Fruit fly (Drosophila melanogaster): ENCODE measurements around the gene snz.
A peak's percentile ranks its signal among the peaks of the same experiment; 100 is the strongest.

snz gene

DNA sequence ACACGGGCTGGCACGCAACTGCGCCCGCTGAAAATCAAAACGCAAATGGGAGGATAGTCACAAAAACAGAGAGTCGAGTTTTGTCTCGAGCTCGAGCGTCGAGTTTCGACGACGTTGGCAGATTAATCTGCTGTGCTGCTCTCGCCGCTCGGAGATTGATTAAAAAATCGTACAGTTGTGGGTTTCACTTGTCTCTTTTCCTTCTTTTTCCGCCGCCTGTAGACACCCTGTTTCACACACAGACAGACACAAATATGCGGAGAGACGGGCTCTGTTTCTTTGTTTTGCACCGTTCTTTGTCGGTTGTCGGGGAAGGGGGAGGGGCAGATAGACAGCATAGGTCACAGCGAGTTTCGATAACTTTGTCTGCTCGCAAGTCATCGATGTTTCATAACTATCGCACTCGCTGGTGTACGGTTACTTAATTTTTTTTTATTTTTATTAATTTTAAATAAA, 35.0 kb downstream of the snz start, which contains the start of gene orion:
TSS of gene orion (minus strand) at position 51 of the 456 bp plus-strand sequence.
- TF ChIP-seq OdsH (GFP tag; optimal IDR thresholded peaks at IDR 0.05) (no peak), br (GFP tag; optimal IDR thresholded peaks at IDR 0.05) (peak; percentile 2), jim (GFP tag; optimal IDR thresholded peaks at IDR 0.05) (peak; percentile 60), foxo (GFP tag; optimal IDR thresholded peaks at IDR 0.05) (no peak), Sp1 (GFP tag; optimal IDR thresholded peaks at IDR 0.05) (no peak), dl (GFP tag; optimal IDR thresholded peaks at IDR 0.05; ENCODE audit: insufficient read depth in 1 of 2, partially characterized antibody in 2 of 2) (peak; percentile 45 to 53), psq (GFP tag; optimal IDR thresholded peaks at IDR 0.05) (peak; percentile 58), Dif (GFP tag; optimal IDR thresholded peaks at IDR 0.05; ENCODE audit: partially characterized antibody) (peak; percentile 90), Vsx2 (GFP tag; optimal IDR thresholded peaks at IDR 0.05; ENCODE audit: partially characterized antibody) (peak; percentile 94), tai (GFP tag; optimal IDR thresholded peaks at IDR 0.05) (no peak), Rel (GFP tag; optimal IDR thresholded peaks at IDR 0.05) (no peak), Rel (tag; optimal IDR thresholded peaks at IDR 0.05) (peak; percentile 69)

DNA sequence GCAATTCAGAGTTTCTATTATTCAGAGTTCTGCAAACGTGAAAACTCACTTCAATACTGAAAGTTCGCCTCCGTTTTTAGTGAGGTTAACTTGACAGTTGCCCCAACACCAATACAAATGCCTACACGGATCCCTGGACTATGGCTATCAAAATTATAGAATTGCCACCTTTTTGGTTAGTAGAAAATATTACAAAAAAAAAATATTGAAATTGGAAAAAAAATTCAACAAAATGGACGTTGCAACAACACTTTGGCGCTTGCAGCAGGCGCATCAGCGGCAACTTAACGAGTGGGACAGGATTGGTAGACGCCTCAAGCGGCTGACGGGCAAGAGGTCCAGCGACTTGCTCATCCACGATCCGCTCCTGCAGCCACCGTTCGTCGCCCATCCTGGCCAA, 44.0 kb downstream of the snz start, which contains the start of the genes CG15332 and CG15330:
TSS of gene CG15332 (minus strand) at position 101 of the 400 bp plus-strand sequence.
TSS of gene CG15330 (plus strand) at position 175 of the 400 bp plus-strand sequence.
- TF ChIP-seq dl (GFP tag; optimal IDR thresholded peaks at IDR 0.05; ENCODE audit: insufficient read depth in 1 of 2, partially characterized antibody in 2 of 2) (no peak), foxo (GFP tag; optimal IDR thresholded peaks at IDR 0.05) (no peak), ey (GFP tag; optimal IDR thresholded peaks at IDR 0.05) (no peak), tai (GFP tag; optimal IDR thresholded peaks at IDR 0.05) (no peak), sv (GFP tag; optimal IDR thresholded peaks at IDR 0.05) (no peak), sage (GFP tag; optimal IDR thresholded peaks at IDR 0.05) (no peak), HLH106 (tag; optimal IDR thresholded peaks at IDR 0.05) (no peak), Myc (optimal IDR thresholded peaks at IDR 0.05) (no peak), br (GFP tag; optimal IDR thresholded peaks at IDR 0.05) (no peak), fru (GFP tag; optimal IDR thresholded peaks at IDR 0.05) (no peak), Rel (GFP tag; optimal IDR thresholded peaks at IDR 0.05) (no peak), Rel (tag; optimal IDR thresholded peaks at IDR 0.05) (no peak), psq (GFP tag; optimal IDR thresholded peaks at IDR 0.05) (no peak), brk (GFP tag; optimal IDR thresholded peaks at IDR 0.05) (no peak), Dif (GFP tag; optimal IDR thresholded peaks at IDR 0.05; ENCODE audit: partially characterized antibody) (no peak), Mio (GFP tag; optimal IDR thresholded peaks at IDR 0.05) (no peak), Jra (GFP tag; optimal IDR thresholded peaks at IDR 0.05) (no peak), dsf (GFP tag; optimal IDR thresholded peaks at IDR 0.05; ENCODE audit: borderline replicate concordance) (no peak), h (GFP tag; optimal IDR thresholded peaks at IDR 0.05) (no peak), dmrt93B (GFP tag; optimal IDR thresholded peaks at IDR 0.05) (no peak), pan (optimal IDR thresholded peaks at IDR 0.05) (no peak)

DNA sequence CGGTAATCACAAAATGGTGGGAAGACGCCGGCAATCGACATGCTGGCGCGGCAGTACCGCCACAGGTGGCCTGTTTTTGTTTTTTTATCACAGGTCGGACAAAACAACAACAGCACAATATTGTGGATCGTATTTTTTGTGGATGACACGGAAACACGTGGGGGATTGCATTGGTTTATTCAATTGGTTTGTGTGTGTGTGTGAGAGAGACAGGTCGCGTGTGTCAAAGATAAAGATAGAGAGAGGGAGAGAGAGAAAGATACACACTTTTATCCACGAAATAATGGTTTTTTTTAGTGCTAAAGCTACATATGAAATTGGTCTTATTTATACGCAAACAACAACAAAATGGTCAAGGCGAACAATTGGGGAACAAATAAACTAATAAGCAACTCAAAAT, 47.1 kb downstream of the snz start:
- TF ChIP-seq dsf (GFP tag; optimal IDR thresholded peaks at IDR 0.05; ENCODE audit: borderline replicate concordance): no peak
- no peak for TF ChIP-seq pan (optimal IDR thresholded peaks at IDR 0.05)
- TF ChIP-seq Abd-B (GFP tag; optimal IDR thresholded peaks at IDR 0.05): no peak
- no peak for TF ChIP-seq CG32264 (GFP tag; optimal IDR thresholded peaks at IDR 0.05)

DNA sequence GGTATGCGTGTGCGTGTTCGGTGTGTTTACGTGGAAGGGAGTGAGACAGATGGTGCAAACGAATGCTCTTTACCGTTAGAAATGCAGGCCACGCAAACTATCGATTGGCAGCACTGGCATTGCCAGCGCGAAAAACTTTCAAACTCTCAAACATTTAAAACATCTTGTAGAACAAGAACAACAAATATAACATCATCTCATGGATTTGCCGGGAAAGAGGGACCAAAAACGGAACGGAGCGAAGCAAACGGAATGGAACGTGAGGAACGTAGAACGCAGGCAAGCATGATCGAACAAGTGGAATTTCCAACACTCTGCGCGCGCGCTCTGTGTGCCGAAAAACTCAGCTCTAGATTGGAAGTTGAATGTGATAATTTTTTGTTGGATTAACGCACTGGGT, 47.6 kb downstream of the snz start:
- TF ChIP-seq sv (GFP tag; optimal IDR thresholded peaks at IDR 0.05): no peak
- no peak for TF ChIP-seq dmrt93B (GFP tag; optimal IDR thresholded peaks at IDR 0.05)
- TF ChIP-seq Dfd (GFP tag; optimal IDR thresholded peaks at IDR 0.05): no peak

DNA sequence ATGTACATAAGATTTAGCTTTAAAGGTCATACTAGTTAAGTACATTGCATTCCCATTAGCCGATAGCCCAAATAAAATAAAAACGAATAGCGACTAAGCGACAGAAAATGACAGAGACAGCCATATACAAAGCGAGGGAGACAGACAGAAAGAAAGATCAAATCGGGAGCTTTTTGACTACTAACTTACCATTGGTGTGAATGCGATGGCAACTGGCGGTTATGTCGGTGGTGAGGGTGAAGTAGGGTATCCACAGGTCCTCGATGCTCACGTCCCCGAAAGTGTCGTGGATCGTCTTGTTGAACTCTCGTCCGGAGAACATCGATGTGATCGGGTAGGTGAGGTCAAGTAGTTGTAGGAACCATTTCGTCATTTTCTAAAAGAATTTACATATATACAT, 49.1 kb downstream of the snz start:
- TF ChIP-seq Mio (GFP tag; optimal IDR thresholded peaks at IDR 0.05) (no peak), foxo (GFP tag; optimal IDR thresholded peaks at IDR 0.05) (no peak), dl (GFP tag; optimal IDR thresholded peaks at IDR 0.05; ENCODE audit: insufficient read depth in 1 of 2, partially characterized antibody in 2 of 2) (no peak), Hr83 (GFP tag; optimal IDR thresholded peaks at IDR 0.05; ENCODE audit: poor library complexity, severe bottlenecking) (no peak), sage (GFP tag; optimal IDR thresholded peaks at IDR 0.05) (no peak), pan (optimal IDR thresholded peaks at IDR 0.05) (no peak), usp (GFP tag; optimal IDR thresholded peaks at IDR 0.05) (no peak), Hr78 (GFP tag; optimal IDR thresholded peaks at IDR 0.05) (no peak), dsf (GFP tag; optimal IDR thresholded peaks at IDR 0.05; ENCODE audit: borderline replicate concordance) (no peak)

Data from whole organism, wandering third instar larva.